Fruit fly (Drosophila melanogaster): ENCODE measurements around the gene Ca-alpha1T.
A peak's percentile ranks its signal among the peaks of the same experiment; 100 is the strongest.

Gene Ca-alpha1T

DNA sequence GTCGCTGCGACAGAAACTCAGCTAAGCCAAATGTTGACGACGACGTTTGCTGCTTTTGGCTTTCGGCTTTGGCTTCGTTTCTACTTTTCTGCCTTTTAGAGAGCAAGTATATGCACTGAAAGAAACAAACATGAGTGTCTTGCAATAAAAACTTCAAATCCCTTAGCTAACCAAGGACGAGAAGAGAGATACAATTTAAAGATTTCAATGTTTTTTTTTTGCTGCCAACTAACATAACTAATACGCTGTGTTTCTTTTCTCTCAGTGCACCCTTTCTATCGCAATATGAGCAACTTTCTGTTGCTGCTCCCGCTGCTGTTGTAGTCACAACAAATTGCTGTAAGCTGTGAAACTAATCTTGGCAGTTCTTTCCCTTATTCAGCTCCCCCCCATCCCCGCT lies 12.9 kb downstream of the Ca-alpha1T start (continued):
- peak; percentile 48 for TF ChIP-seq E2f1 (GFP tag; IDR thresholded peaks at IDR 0.05)
- peak; percentile 19 for TF ChIP-seq Hmr (GFP tag; optimal IDR thresholded peaks at IDR 0.05)
- peak; percentile 6 for TF ChIP-seq org-1 (GFP tag; optimal IDR thresholded peaks at IDR 0.05)
- TF ChIP-seq slbo (GFP tag; IDR thresholded peaks at IDR 0.05): peak; percentile 49
- TF ChIP-seq BEAF-32 (GFP tag; optimal IDR thresholded peaks at IDR 0.05): no peak
- no peak for TF ChIP-seq ash1 (GFP tag; optimal IDR thresholded peaks at IDR 0.05)
- no peak for TF ChIP-seq CG16863 (GFP tag; optimal IDR thresholded peaks at IDR 0.05)
- peak; percentile 6 for TF ChIP-seq CG12155 (GFP tag; optimal IDR thresholded peaks at IDR 0.05)
- TF ChIP-seq psq (GFP tag; optimal IDR thresholded peaks at IDR 0.05): no peak
- no peak for TF ChIP-seq chinmo (GFP tag; IDR thresholded peaks at IDR 0.05; ENCODE audit: partially characterized antibody)
- TF ChIP-seq CG12942 (GFP tag; optimal IDR thresholded peaks at IDR 0.05): no peak
- TF ChIP-seq CG14667 (GFP tag; IDR thresholded peaks at IDR 0.05): 0 out of 2 replicates have a peak, but pooled peaks have one; percentile 40
- TF ChIP-seq nom (GFP tag; optimal IDR thresholded peaks at IDR 0.05): no peak
- TF ChIP-seq CG4424 (GFP tag; optimal IDR thresholded peaks at IDR 0.05): peak; percentile 2
- TF ChIP-seq Ets97D (GFP tag; optimal IDR thresholded peaks at IDR 0.05): no peak
- TF ChIP-seq CG33213 (GFP tag; optimal IDR thresholded peaks at IDR 0.05): peak; percentile 3
- peak in 1 of 2 experiments; percentile 32 for TF ChIP-seq Pdp1 (GFP tag; optimal IDR thresholded peaks at IDR 0.05)
- peak; percentile 69 for TF ChIP-seq CG18599 (GFP tag; optimal IDR thresholded peaks at IDR 0.05)
- no peak for TF ChIP-seq D19B (GFP tag; optimal IDR thresholded peaks at IDR 0.05)
- peak; percentile 15 for TF ChIP-seq az2 (GFP tag; optimal IDR thresholded peaks at IDR 0.05)
- TF ChIP-seq CG6813 (GFP tag; optimal IDR thresholded peaks at IDR 0.05): peak; percentile 1
- no peak for TF ChIP-seq corto (GFP tag; optimal IDR thresholded peaks at IDR 0.05)
- no peak for TF ChIP-seq zf30C (GFP tag; optimal IDR thresholded peaks at IDR 0.05)
- TF ChIP-seq CG12391 (tag; optimal IDR thresholded peaks at IDR 0.05): peak; percentile 12
- TF ChIP-seq Oaz (GFP tag; IDR thresholded peaks at IDR 0.05): no peak
- no peak for TF ChIP-seq Neu2 (GFP tag; optimal IDR thresholded peaks at IDR 0.05; ENCODE audit: borderline replicate concordance)
- TF ChIP-seq stwl (tag; optimal IDR thresholded peaks at IDR 0.05): no peak
- no peak for TF ChIP-seq CG4617 (GFP tag; optimal IDR thresholded peaks at IDR 0.05; ENCODE audit: borderline replicate concordance)
- no peak for TF ChIP-seq CG10565 (GFP tag; optimal IDR thresholded peaks at IDR 0.05)
- no peak for TF ChIP-seq yki (optimal IDR thresholded peaks at IDR 0.05)
- no peak for TF ChIP-seq CG17568 (GFP tag; optimal IDR thresholded peaks at IDR 0.05)
- TF ChIP-seq Doc3 (GFP tag; IDR thresholded peaks at IDR 0.05; ENCODE audit: partially characterized antibody): no peak
- no peak for TF ChIP-seq wek (GFP tag; optimal IDR thresholded peaks at IDR 0.05)
- TF ChIP-seq MESR4 (GFP tag; optimal IDR thresholded peaks at IDR 0.05): no peak
- no peak for TF ChIP-seq grau (tag; optimal IDR thresholded peaks at IDR 0.05)
- TF ChIP-seq schlank (tag; optimal IDR thresholded peaks at IDR 0.05): no peak
- no peak for TF ChIP-seq pfk (GFP tag; optimal IDR thresholded peaks at IDR 0.05)
- no peak for TF ChIP-seq fru (optimal IDR thresholded peaks at IDR 0.05)
- peak; percentile 26 for TF ChIP-seq nmo (GFP tag; optimal IDR thresholded peaks at IDR 0.05)
- TF ChIP-seq row (GFP tag; IDR thresholded peaks at IDR 0.05): peak; percentile 63
- TF ChIP-seq Six4 (GFP tag; optimal IDR thresholded peaks at IDR 0.05): no peak
- peak in 1 of 2 experiments; percentile 6 for TF ChIP-seq chif (GFP tag; optimal IDR thresholded peaks at IDR 0.05)
- peak; percentile 29 for TF ChIP-seq bcd (GFP tag; optimal IDR thresholded peaks at IDR 0.05)
- TF ChIP-seq bowl (GFP tag; IDR thresholded peaks at IDR 0.05): no peak
- TF ChIP-seq CG1647 (GFP tag; optimal IDR thresholded peaks at IDR 0.05): peak; percentile 4
- no peak for TF ChIP-seq otp (GFP tag; IDR thresholded peaks at IDR 0.05)
- TF ChIP-seq CG7963 (GFP tag; IDR thresholded peaks at IDR 0.05; ENCODE audit: partially characterized antibody): no peak
- no peak for TF ChIP-seq repo (GFP tag; optimal IDR thresholded peaks at IDR 0.05)
- TF ChIP-seq dm (GFP tag; optimal IDR thresholded peaks at IDR 0.05): no peak
- peak in 1 of 2 experiments; percentile 36 for TF ChIP-seq bsh (GFP tag; optimal IDR thresholded peaks at IDR 0.05)
- TF ChIP-seq sim (GFP tag; IDR thresholded peaks at IDR 0.05): no peak

Data from whole organism, embryonic.